Worm (Caenorhabditis elegans): ENCODE measurements around the gene spig-3.

DNA sequence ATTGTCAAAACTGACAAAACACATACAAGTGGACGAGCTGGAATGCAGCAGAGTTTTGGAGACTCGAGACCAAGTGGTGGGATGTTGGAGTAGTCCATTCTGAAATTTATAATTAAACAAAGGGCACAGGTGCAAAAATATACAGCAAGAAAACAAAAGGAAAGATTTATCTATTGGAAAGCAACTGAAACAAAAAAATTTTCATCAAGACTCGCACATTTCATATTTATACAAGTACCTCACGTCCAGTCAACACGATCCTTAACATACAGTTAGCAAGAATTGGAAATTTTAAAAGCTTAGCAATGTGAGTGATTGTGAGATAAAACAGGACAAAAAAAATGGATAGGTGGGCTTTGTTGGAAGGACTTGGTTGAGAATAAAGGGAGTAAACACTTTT is 14.8 kb upstream of the spig-3 start, which contains the start of gene F47B8.1:
- TF ChIP-seq tbx-11 (GFP tag; IDR thresholded peaks at IDR 0.05) (no peak), ama-1 (optimal IDR thresholded peaks at IDR 0.05) (no peak), scrt-1 (GFP tag; IDR thresholded peaks at IDR 0.05) (no peak), ets-7 (tag; optimal IDR thresholded peaks at IDR 0.05) (no peak), hmbx-1 (tag; optimal IDR thresholded peaks at IDR 0.05) (no peak), tra-4 (tag; optimal IDR thresholded peaks at IDR 0.05) (no peak), flt-1 (GFP tag; IDR thresholded peaks at IDR 0.05) (no peak), aly-1 (tag; optimal IDR thresholded peaks at IDR 0.05) (no peak), B0310.2 (tag; optimal IDR thresholded peaks at IDR 0.05) (no peak), ceh-36 (tag; optimal IDR thresholded peaks at IDR 0.05) (no peak), hmg-4 (GFP tag; optimal IDR thresholded peaks at IDR 0.05) (no peak), F13C5.2 (tag; optimal IDR thresholded peaks at IDR 0.05) (no peak)

Data from whole organism, early embryonic.